Fruit fly (Drosophila melanogaster) whole organism, adult: Measurements from ENCODE around the gene Alp1.

Source experiments
- CG11617 ChIP-seq: fragments of 200-800 bp; sonication (Bioruptor generic); optimal IDR thresholded peaks from 2 replicates; lab custom pipeline; 2017; ENCODE audit warnings: mild to moderate bottlenecking, missing biosample characterization, missing genetic modification reagents, missing genetic modification characterization
- CG12768 ChIP-seq: fragments of 200-800 bp; sonication (Bioruptor generic); optimal IDR thresholded peaks from 2 replicates; lab custom pipeline; 2017; ENCODE audit warnings: missing biosample characterization, missing genetic modification characterization, mild to moderate bottlenecking, moderate library complexity, missing genetic modification reagents
- CG14711 ChIP-seq: fragments of 200-800 bp; sonication (Bioruptor generic); optimal IDR thresholded peaks from 2 replicates; lab custom pipeline; 2018; ENCODE audit warnings: missing biosample characterization, mild to moderate bottlenecking, missing genetic modification characterization, moderate library complexity
- CG1620 ChIP-seq: fragments of 200-800 bp; sonication (Bioruptor generic); optimal IDR thresholded peaks from 2 replicates; lab custom pipeline; 2016; ENCODE audit warnings: missing biosample characterization, missing genetic modification characterization
- CG33017 ChIP-seq: fragments of 200-800 bp; sonication (Bioruptor generic); optimal IDR thresholded peaks from 2 replicates; lab custom pipeline; 2018; ENCODE audit warnings: missing biosample characterization, mild to moderate bottlenecking, missing genetic modification characterization, moderate library complexity
- CG7045 ChIP-seq: fragments of 200-800 bp; sonication (Bioruptor generic); optimal IDR thresholded peaks from 2 replicates; lab custom pipeline; 2017; ENCODE audit warnings: missing biosample characterization, mild to moderate bottlenecking, missing genetic modification characterization
- CG7101 ChIP-seq: fragments of 200-800 bp; sonication (Bioruptor generic); optimal IDR thresholded peaks from 2 replicates; lab custom pipeline; 2018; ENCODE audit warnings: missing biosample characterization, mild to moderate bottlenecking, missing genetic modification characterization, moderate library complexity
- Crg-1 ChIP-seq: fragments of 200-800 bp; sonication (Bioruptor generic); optimal IDR thresholded peaks from 2 replicates; lab custom pipeline; 2016; ENCODE audit warnings: missing biosample characterization, missing genetic modification characterization
- Hr96 ChIP-seq: fragments of 200-800 bp; sonication (Bioruptor generic); optimal IDR thresholded peaks from 2 replicates; lab custom pipeline; 2016; ENCODE audit warnings: missing biosample characterization, missing genetic modification characterization
- Mnt ChIP-seq: fragments of 200-800 bp; sonication (Bioruptor generic); optimal IDR thresholded peaks from 2 replicates; lab custom pipeline; 2016; ENCODE audit warnings: missing biosample characterization, mild to moderate bottlenecking, missing genetic modification characterization
- bab1 ChIP-seq: fragments of 200-800 bp; sonication (Bioruptor generic); optimal IDR thresholded peaks from 3 replicates; lab custom pipeline; 2019; ENCODE audit warnings: missing biosample characterization, mild to moderate bottlenecking, missing genetic modification characterization, moderate library complexity
- cic ChIP-seq: fragments of 200-800 bp; sonication (Bioruptor generic); optimal IDR thresholded peaks from 2 replicates; lab custom pipeline; 2017; ENCODE audit warnings: missing biosample characterization, mild to moderate bottlenecking, missing genetic modification characterization, moderate library complexity
- cnc ChIP-seq, 2 experiments: fragments of >200 bp; optimal IDR thresholded peaks; 2 replicates each; lab custom pipeline; 2017
- kay ChIP-seq: fragments of 200-800 bp; sonication (Bioruptor generic); peaks from one replicate; lab custom pipeline; 2016; ENCODE audit warnings: missing biosample characterization, missing genetic modification characterization, borderline replicate concordance
- ovo ChIP-seq: fragments of 200-800 bp; sonication (Bioruptor generic); optimal IDR thresholded peaks from 2 replicates; lab custom pipeline; 2016; ENCODE audit warnings: missing biosample characterization, missing genetic modification characterization
- pad ChIP-seq: fragments of 200-800 bp; sonication (Bioruptor generic); optimal IDR thresholded peaks from 3 replicates; lab custom pipeline; 2017; ENCODE audit warnings: missing biosample characterization, missing genetic modification characterization, mild to moderate bottlenecking, moderate library complexity, missing genetic modification reagents
- tj ChIP-seq: fragments of 200-800 bp; sonication (Bioruptor generic); optimal IDR thresholded peaks from 3 replicates; lab custom pipeline; 2017; ENCODE audit warnings: missing biosample characterization, mild to moderate bottlenecking, missing genetic modification characterization, moderate library complexity
- toe ChIP-seq: fragments of 200-800 bp; sonication (Bioruptor generic); optimal IDR thresholded peaks from 2 replicates; lab custom pipeline; 2016; ENCODE audit warnings: missing biosample characterization, missing genetic modification characterization

The Alp1 gene

dm6 chr3L:21460149-21460873 lies 15.7 kb upstream of the Alp1 start:
- no peak for TF ChIP-seq bab1 (GFP tag; lab: Kevin White, UChicago)
- no peak for TF ChIP-seq CG12768 (GFP tag; lab: Kevin White, UChicago)
- no peak for TF ChIP-seq kay (GFP tag; lab: Kevin White, UChicago)
- no peak for TF ChIP-seq CG14711 (tag; lab: Kevin White, UChicago)
- TF ChIP-seq CG7045, result no peak
- no peak for TF ChIP-seq Mnt
- TF ChIP-seq cic (GFP tag; lab: Kevin White, UChicago), result no peak
- no peak for TF ChIP-seq pad
- TF ChIP-seq ovo (GFP tag; lab: Kevin White, UChicago), result no peak
- TF ChIP-seq cnc (optimal IDR thresholded peaks at IDR 0.05; lab: Kevin White, UChicago), result no peak
- TF ChIP-seq tj (GFP tag; lab: Kevin White, UChicago), result no peak
- no peak for TF ChIP-seq CG1620 (GFP tag; lab: Kevin White, UChicago)
- TF ChIP-seq Hr96 (GFP tag; lab: Kevin White, UChicago), result no peak

dm6 chr3L:21458736-21459135 lies 14.1 kb upstream of the Alp1 start:
- TF ChIP-seq toe (GFP tag; lab: Kevin White, UChicago), result no peak
- TF ChIP-seq kay (GFP tag; lab: Kevin White, UChicago), result no peak

- no peak for TF ChIP-seq toe (GFP tag; lab: Kevin White, UChicago)
- no peak for TF ChIP-seq CG12768 (GFP tag; lab: Kevin White, UChicago)
- no peak for TF ChIP-seq tj (GFP tag; lab: Kevin White, UChicago)
- no peak for TF ChIP-seq kay (GFP tag; lab: Kevin White, UChicago)
- TF ChIP-seq ovo (GFP tag; lab: Kevin White, UChicago), result no peak
- TF ChIP-seq CG1620 (GFP tag; lab: Kevin White, UChicago), result no peak
These were observed 10.6 kb upstream of the Alp1 start for dm6 chr3L:21455196-21455595.

dm6 chr3L:21453623-21454022 lies 9.0 kb upstream of the Alp1 start:
- TF ChIP-seq CG33017 (no peak), CG12768 (GFP tag; lab: Kevin White, UChicago) (no peak), CG11617 (GFP tag; lab: Kevin White, UChicago) (no peak), Crg-1 (GFP tag; lab: Kevin White, UChicago) (no peak)

- TF ChIP-seq bab1 (GFP tag; lab: Kevin White, UChicago) (no peak), CG7045 (no peak), kay (GFP tag; lab: Kevin White, UChicago) (no peak), CG12768 (GFP tag; lab: Kevin White, UChicago) (no peak), CG14711 (tag; lab: Kevin White, UChicago) (no peak)
These were observed 5.9 kb upstream of the Alp1 start for dm6 chr3L:21450486-21450885.

- TF ChIP-seq cic (GFP tag; lab: Kevin White, UChicago), result no peak
These were observed 4.7 kb upstream of the Alp1 start for dm6 chr3L:21449336-21449735.

dm6 chr3L:21445704-21446103 lies 1.1 kb upstream of the Alp1 start, which contains the start of gene Syx7:
TSS of gene Syx7 (plus strand) at chr3L:21445834.
- TF ChIP-seq CG11617 (GFP tag; lab: Kevin White, UChicago) (no peak), CG33017 (no peak), Crg-1 (GFP tag; lab: Kevin White, UChicago) (peak; percentile 70), bab1 (GFP tag; lab: Kevin White, UChicago) (peak; percentile 55), pad (peak; percentile 25), CG7101 (tag; lab: Kevin White, UChicago) (peak; percentile 39), CG7045 (no peak), CG14711 (tag; lab: Kevin White, UChicago) (peak; percentile 12), tj (GFP tag; lab: Kevin White, UChicago) (no peak), CG1620 (GFP tag; lab: Kevin White, UChicago) (peak; percentile 52), Hr96 (GFP tag; lab: Kevin White, UChicago) (peak; percentile 41)

dm6 chr3L:21441216-21441813 lies 3.3 kb downstream of the Alp1 start, which contains the start of gene CG5664:
TSS of gene CG5664 (minus strand) at chr3L:21441363.
- TF ChIP-seq CG12768 (GFP tag; lab: Kevin White, UChicago) (no peak), kay (GFP tag; lab: Kevin White, UChicago) (no peak), CG33017 (no peak), cic (GFP tag; lab: Kevin White, UChicago) (no peak), Crg-1 (GFP tag; lab: Kevin White, UChicago) (no peak), cnc (optimal IDR thresholded peaks at IDR 0.05; lab: Kevin White, UChicago) (no peak), CG7101 (tag; lab: Kevin White, UChicago) (no peak)
